Worm (Caenorhabditis elegans): ENCODE data around the gene sqv-6.

- TF ChIP-seq ama-1 (optimal IDR thresholded peaks at IDR 0.05) (no peak), ama-1 (GFP tag; optimal IDR thresholded peaks at IDR 0.05) (no peak), egl-44 (GFP tag; IDR thresholded peaks at IDR 0.05) (no peak), lag-1 (GFP tag; IDR thresholded peaks at IDR 0.05) (no peak), unc-62 (GFP tag; optimal IDR thresholded peaks at IDR 0.05) (no peak), repo-1 (tag; optimal IDR thresholded peaks at IDR 0.05) (no peak)
These were observed 39.2 kb upstream of the sqv-6 start for ce11 chrV:1003826-1004225.

Data from whole organism, young adult.